Fruit fly (Drosophila melanogaster) whole organism, pupa: Measurements from ENCODE around the gene CG16749.

Experiments
- CG32121 ChIP-seq: fragments of 200-800 bp; sonication (Bioruptor generic); IDR thresholded peaks from 2 replicates; pipeline ENCODE4 v1.3.6; 2022; ENCODE audit warnings: missing biosample characterization, missing genetic modification characterization
- CG34367 ChIP-seq: fragments of 200-800 bp; sonication (Bioruptor generic); optimal IDR thresholded peaks from 2 replicates; lab custom pipeline; 2018; ENCODE audit warnings: missing biosample characterization, mild to moderate bottlenecking, missing genetic modification characterization
- CG4496 ChIP-seq: fragments of 200-800 bp; sonication (Bioruptor generic); IDR thresholded peaks from 3 replicates; pipeline ENCODE4 v1.3.6; 2022; ENCODE audit warnings: missing biosample characterization, missing genetic modification characterization
- D1 ChIP-seq: fragments of 200-800 bp; sonication (Bioruptor generic); optimal IDR thresholded peaks from 2 replicates; lab custom pipeline; 2018; ENCODE audit warnings: missing biosample characterization, mild to moderate bottlenecking, missing genetic modification characterization, moderate library complexity
- fd96Ca ChIP-seq: fragments of 200-800 bp; sonication (Bioruptor generic); IDR thresholded peaks from 3 replicates; pipeline ENCODE4 v1.3.6; 2022; ENCODE audit warnings: missing biosample characterization, missing genetic modification characterization
- rn ChIP-seq: fragments of 200-800 bp; sonication (Bioruptor generic); IDR thresholded peaks from 2 replicates; pipeline ENCODE4 v1.3.6; 2022; ENCODE audit warnings: missing biosample characterization, missing genetic modification characterization

DNA sequence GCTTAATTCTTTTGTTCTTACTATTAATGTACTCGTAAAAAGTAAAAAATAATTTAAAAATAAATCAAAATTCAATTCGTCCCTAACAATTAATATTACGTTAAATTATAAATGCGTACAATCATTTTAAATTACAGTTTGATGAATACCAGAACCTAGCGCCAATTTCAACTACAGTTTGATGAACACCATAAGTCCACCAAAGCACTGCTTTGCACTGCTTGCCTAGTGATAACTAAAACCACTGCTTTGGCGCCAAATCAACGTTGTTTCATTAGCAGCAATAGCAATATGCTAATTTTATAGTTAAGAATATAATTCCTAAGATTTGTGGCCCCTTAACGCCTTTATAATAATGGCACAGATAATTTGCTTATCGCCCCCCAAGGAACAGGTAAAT lies 2.9 kb downstream of the CG16749 start:
- TF ChIP-seq D1 (tag; lab: Kevin White, UChicago), result peak; percentile 58
- no peak for TF ChIP-seq fd96Ca (GFP tag; lab: Robert Waterston, UW)
- no peak for TF ChIP-seq CG34367 (tag; lab: Kevin White, UChicago)
- TF ChIP-seq rn (GFP tag; lab: Robert Waterston, UW), result no peak
- TF ChIP-seq CG32121 (GFP tag; lab: Robert Waterston, UW), result no peak
- no peak for TF ChIP-seq CG4496 (GFP tag; lab: Robert Waterston, UW)
